Fruit fly (Drosophila melanogaster): ENCODE measurements around the gene RecQ4.

Gene RecQ4

DNA sequence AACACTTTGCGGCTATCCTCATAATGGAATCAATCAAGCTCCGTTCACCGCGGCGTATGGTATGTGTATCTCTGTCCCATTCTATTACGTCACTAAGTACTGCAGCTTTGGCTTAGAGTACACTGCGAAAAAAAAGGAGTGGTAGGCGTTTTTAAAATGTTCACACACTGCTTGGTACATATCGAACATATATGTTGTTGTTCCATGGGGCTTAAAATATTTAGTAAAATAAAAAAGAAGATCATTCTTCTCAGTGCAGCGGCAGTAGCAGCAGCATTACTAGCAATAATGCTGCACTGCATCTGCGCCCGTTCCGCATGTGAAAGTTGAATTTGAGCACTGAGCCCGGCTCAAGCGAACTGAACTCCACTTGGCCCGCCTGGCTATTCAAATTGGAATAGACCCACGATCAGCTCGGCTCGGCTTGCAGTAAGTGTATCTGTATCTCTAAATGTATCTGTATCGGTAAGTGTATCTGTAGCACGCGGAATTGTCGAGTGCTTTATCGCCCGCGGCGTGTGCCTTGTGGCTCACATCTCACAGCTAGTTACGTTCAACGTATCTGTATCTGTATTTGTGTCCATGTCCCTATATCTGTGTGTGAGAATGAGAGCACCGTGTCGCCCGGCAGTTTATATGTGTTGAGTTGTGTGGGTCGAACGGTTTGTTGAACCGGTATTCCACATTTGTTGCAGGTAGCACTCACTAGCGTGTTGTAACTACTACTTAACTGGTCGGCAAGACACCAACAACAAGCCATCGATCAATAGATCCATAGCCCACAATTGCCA, 22.4 kb downstream of the RecQ4 start (continued):
- TF ChIP-seq CG30403 (GFP tag; optimal IDR thresholded peaks at IDR 0.05) (peak; percentile 46), Pdp1 (GFP tag; optimal IDR thresholded peaks at IDR 0.05) (peak in 1 of 2 experiments; percentile 63), MTF-1 (GFP tag; optimal IDR thresholded peaks at IDR 0.05; ENCODE audit: borderline replicate concordance) (no peak), nerfin-1 (tag; optimal IDR thresholded peaks at IDR 0.05) (peak; percentile 20), NC2α (GFP tag; optimal IDR thresholded peaks at IDR 0.05) (peak; percentile 10), fd96Cb (tag; optimal IDR thresholded peaks at IDR 0.05) (peak; percentile 63), ewg (GFP tag; optimal IDR thresholded peaks at IDR 0.05) (peak; percentile 43), CG6175 (GFP tag; IDR thresholded peaks at IDR 0.05) (peak; percentile 53; the same call in 1 of the 3 replicates), Eip74EF (GFP tag; optimal IDR thresholded peaks at IDR 0.05) (peak in 1 of 2 experiments; percentile 40)

DNA sequence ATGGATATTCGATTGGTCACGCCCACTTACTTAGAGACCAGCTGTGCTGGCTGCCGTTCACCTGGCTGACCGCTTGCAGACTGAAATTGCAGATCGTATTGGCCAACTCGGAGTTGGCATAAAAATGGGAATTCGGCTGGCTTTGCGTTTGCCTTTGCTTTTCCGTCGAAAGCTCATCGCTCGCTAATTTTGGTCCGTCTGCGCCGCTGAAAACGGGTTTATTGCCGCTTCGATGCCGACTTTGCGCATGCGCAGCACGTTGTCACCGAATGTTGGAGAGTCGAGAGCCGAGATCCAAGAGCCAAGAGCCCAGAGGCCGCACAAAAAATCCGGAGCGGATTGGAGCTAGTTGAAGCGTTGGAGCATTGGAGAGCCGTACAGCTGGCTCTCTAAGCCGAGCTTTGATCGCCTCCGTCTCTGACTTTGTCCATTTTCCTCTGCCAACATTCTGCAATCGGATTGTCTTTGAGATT, 24.0 kb downstream of the RecQ4 start, which contains the start of gene CG13676:
TSS of gene CG13676 (minus strand) at position 87 of the 473 bp plus-strand sequence.
- TF ChIP-seq CG13287 (GFP tag; IDR thresholded peaks at IDR 0.05; ENCODE audit: partially characterized antibody) (peak; percentile 36), HHEX (GFP tag; optimal IDR thresholded peaks at IDR 0.05) (no peak), Dll (GFP tag; IDR thresholded peaks at IDR 0.05; ENCODE audit: partially characterized antibody) (0 out of 4 replicates have a peak, but pooled peaks have one; percentile 16), row (GFP tag; IDR thresholded peaks at IDR 0.05) (0 out of 3 replicates have a peak, but pooled peaks have one; percentile 8), sd (tag; optimal IDR thresholded peaks at IDR 0.05) (peak; percentile 20), grn (GFP tag; optimal IDR thresholded peaks at IDR 0.05) (no peak), hkb (optimal IDR thresholded peaks at IDR 0.05) (no peak), hkb (GFP tag; IDR thresholded peaks at IDR 0.05) (no peak), unc-4 (GFP tag; IDR thresholded peaks at IDR 0.05; ENCODE audit: partially characterized antibody) (0 out of 2 replicates have a peak, but pooled peaks have one; percentile 26), rib (GFP tag; IDR thresholded peaks at IDR 0.05) (peak; percentile 44; the same call in 1 of the 2 replicates), crc (GFP tag; optimal IDR thresholded peaks at IDR 0.05) (no peak), CG34422 (GFP tag; IDR thresholded peaks at IDR 0.05) (0 out of 3 replicates have a peak, but pooled peaks have one; percentile 27), Trl (optimal IDR thresholded peaks at IDR 0.05) (peak; percentile 59 to 78), Trl (GFP tag; optimal IDR thresholded peaks at IDR 0.05) (no peak), CG10543 (GFP tag; optimal IDR thresholded peaks at IDR 0.05) (peak; percentile 40), oc (tag; optimal IDR thresholded peaks at IDR 0.05) (peak; percentile 54), NC2α (GFP tag; optimal IDR thresholded peaks at IDR 0.05) (no peak), run (tag; optimal IDR thresholded peaks at IDR 0.05) (no peak), ssp (GFP tag; IDR thresholded peaks at IDR 0.05) (no peak), CG6654 (GFP tag; optimal IDR thresholded peaks at IDR 0.05) (no peak), sens (GFP tag) (peak; percentile 24), odd (GFP tag; optimal IDR thresholded peaks at IDR 0.05) (no peak), sim (GFP tag; IDR thresholded peaks at IDR 0.05) (no peak), Optix (GFP tag; IDR thresholded peaks at IDR 0.05) (no peak), chinmo (GFP tag; IDR thresholded peaks at IDR 0.05; ENCODE audit: partially characterized antibody) (peak; percentile 91; the same call in 2 of the 4 replicates), tio (GFP tag; optimal IDR thresholded peaks at IDR 0.05) (no peak), Deaf1 (tag; optimal IDR thresholded peaks at IDR 0.05) (peak; percentile 45), nom (GFP tag; optimal IDR thresholded peaks at IDR 0.05) (peak; percentile 12), p53 (GFP tag; optimal IDR thresholded peaks at IDR 0.05) (no peak), hbn (GFP tag; IDR thresholded peaks at IDR 0.05; ENCODE audit: partially characterized antibody) (peak; percentile 34; the same call in 1 of the 2 replicates), dati (GFP tag; IDR thresholded peaks at IDR 0.05) (no peak), sna (GFP tag; IDR thresholded peaks at IDR 0.05; ENCODE audit: partially characterized antibody) (no peak), so (GFP tag; IDR thresholded peaks at IDR 0.05) (0 out of 3 replicates have a peak, but pooled peaks have one; percentile 11), ttk (GFP tag; IDR thresholded peaks at IDR 0.05) (no peak), Fer1 (GFP tag; optimal IDR thresholded peaks at IDR 0.05) (no peak), Dbx (GFP tag; IDR thresholded peaks at IDR 0.05) (0 out of 3 replicates have a peak, but pooled peaks have one; percentile 13), CG3065 (GFP tag; optimal IDR thresholded peaks at IDR 0.05) (no peak), Ets65A (GFP tag) (peak; percentile 35), otp (GFP tag; IDR thresholded peaks at IDR 0.05) (no peak)
